Worm (Caenorhabditis elegans): ENCODE data around the gene K02F3.9.
A peak's percentile ranks its signal among the peaks of the same experiment; 100 is the strongest.

K02F3.9 gene

ce11 chrIII:841177-841576 lies at the start of gene K02F3.9:
TSS of gene K02F3.9 (minus strand) at chrIII:841366.
- TF ChIP-seq tab-1 (GFP tag; IDR thresholded peaks at IDR 0.05): no peak
- TF ChIP-seq ztf-29 (GFP tag; IDR thresholded peaks at IDR 0.05): no peak
- no peak for TF ChIP-seq med-1 (GFP tag; optimal IDR thresholded peaks at IDR 0.05; ENCODE audit: insufficient read depth)

DNA sequence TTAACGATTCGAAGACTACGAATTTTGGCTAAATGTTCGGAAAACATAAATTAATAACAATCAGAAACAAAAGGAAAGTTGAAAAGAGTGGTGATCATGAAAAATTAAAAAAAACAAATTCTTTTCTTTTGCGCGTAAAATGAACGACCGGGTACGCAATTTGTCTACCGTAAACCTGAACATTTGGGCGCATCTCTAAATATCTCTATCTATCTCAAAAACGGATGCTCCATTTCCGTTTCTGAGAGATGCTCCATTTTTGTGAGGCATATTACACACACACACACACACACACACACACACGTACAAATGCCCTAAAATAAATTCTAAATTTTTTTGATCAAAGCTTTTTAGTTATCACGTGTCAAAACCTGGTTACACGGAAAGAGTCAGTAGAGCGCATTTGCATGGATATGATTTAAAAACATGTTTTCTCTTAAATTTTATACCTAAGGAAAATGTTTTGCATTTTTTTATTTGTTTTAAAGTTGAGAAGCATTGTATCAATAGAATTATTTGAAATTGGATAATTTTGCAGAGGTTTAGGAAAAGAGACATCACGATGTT lies 47.9 kb upstream of the K02F3.9 start:
- TF ChIP-seq med-1 (GFP tag; optimal IDR thresholded peaks at IDR 0.05; ENCODE audit: insufficient read depth) (no peak), ztf-29 (GFP tag; IDR thresholded peaks at IDR 0.05) (no peak), ztf-23 (GFP tag; IDR thresholded peaks at IDR 0.05) (no peak), tab-1 (GFP tag; IDR thresholded peaks at IDR 0.05) (no peak), T22C8.4 (GFP tag; IDR thresholded peaks at IDR 0.05) (no peak), klf-2 (GFP tag; conservative IDR thresholded peaks at IDR 0.05) (no peak), ref-1 (GFP tag; conservative IDR thresholded peaks at IDR 0.05) (no peak), flt-1 (GFP tag; IDR thresholded peaks at IDR 0.05) (no peak), cog-1 (tag; optimal IDR thresholded peaks at IDR 0.05) (no peak)

- TF ChIP-seq T22C8.4 (GFP tag; IDR thresholded peaks at IDR 0.05): peak; percentile 90
- TF ChIP-seq cog-1 (tag; optimal IDR thresholded peaks at IDR 0.05): peak; percentile 75
- no peak for TF ChIP-seq ztf-29 (GFP tag; IDR thresholded peaks at IDR 0.05)
- 0 out of 2 replicates have a peak, but pooled peaks have one; percentile 34 for TF ChIP-seq flt-1 (GFP tag; IDR thresholded peaks at IDR 0.05)
Measured at ce11 chrIII:887874-888299, 46.7 kb upstream of the K02F3.9 start.

DNA sequence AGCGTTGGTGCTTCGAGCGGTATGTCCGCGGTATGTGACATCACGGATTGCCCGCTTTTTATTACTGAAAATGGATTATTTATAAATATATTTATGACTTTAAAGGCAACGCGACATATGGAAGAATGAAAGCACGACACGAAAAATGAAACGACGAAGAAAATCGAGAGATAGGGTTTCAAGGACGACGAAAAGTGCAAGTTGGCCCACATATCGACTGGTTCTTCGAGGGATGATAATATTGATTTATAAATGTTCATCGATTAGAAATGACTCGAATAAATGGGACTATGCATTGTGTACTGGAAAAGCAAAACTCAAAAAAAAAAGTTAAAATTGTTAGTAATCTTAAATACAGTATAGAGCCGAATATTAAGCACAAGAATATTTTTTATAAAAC lies 45.6 kb upstream of the K02F3.9 start, which contains the start of gene zer-1:
TSS of gene zer-1 (minus strand) at position 68 of the 400 bp plus-strand sequence.
- TF ChIP-seq tab-1 (GFP tag; IDR thresholded peaks at IDR 0.05) (no peak), med-1 (GFP tag; optimal IDR thresholded peaks at IDR 0.05; ENCODE audit: insufficient read depth) (no peak), flt-1 (GFP tag; IDR thresholded peaks at IDR 0.05) (no peak), ref-1 (GFP tag; conservative IDR thresholded peaks at IDR 0.05) (no peak), cog-1 (tag; optimal IDR thresholded peaks at IDR 0.05) (no peak), T22C8.4 (GFP tag; IDR thresholded peaks at IDR 0.05) (no peak), ztf-29 (GFP tag; IDR thresholded peaks at IDR 0.05) (no peak)

DNA sequence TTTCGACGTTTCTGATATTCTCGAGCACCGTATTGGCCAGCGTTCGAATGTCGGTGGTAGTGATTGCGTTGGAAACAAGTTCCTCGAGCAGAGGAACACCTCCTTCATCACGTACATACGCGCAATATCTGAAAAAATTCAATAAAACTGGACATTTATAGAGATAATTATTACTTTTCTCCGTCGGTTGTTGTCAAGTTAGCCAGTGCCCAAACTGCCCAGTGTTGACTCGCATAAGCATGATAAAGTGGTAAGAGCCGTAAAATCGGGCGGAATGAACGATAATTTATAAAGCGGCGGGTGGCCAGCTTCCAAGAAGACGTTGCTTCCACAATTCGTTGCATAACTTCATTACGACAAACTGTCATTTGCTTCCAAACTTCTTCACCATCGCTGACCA lies 42.4 kb upstream of the K02F3.9 start:
- TF ChIP-seq klf-2 (GFP tag; conservative IDR thresholded peaks at IDR 0.05): no peak
- no peak for TF ChIP-seq med-1 (GFP tag; optimal IDR thresholded peaks at IDR 0.05; ENCODE audit: insufficient read depth)
- TF ChIP-seq cog-1 (tag; optimal IDR thresholded peaks at IDR 0.05): no peak
- no peak for TF ChIP-seq ztf-23 (GFP tag; IDR thresholded peaks at IDR 0.05)
- TF ChIP-seq ztf-29 (GFP tag; IDR thresholded peaks at IDR 0.05): no peak
- no peak for TF ChIP-seq flt-1 (GFP tag; IDR thresholded peaks at IDR 0.05)
- no peak for TF ChIP-seq tab-1 (GFP tag; IDR thresholded peaks at IDR 0.05)
- TF ChIP-seq T22C8.4 (GFP tag; IDR thresholded peaks at IDR 0.05): no peak
- no peak for TF ChIP-seq ref-1 (GFP tag; conservative IDR thresholded peaks at IDR 0.05)

- no peak for TF ChIP-seq ref-1 (GFP tag; conservative IDR thresholded peaks at IDR 0.05)
Measured at ce11 chrIII:881460-881859, 40.3 kb upstream of the K02F3.9 start.

ce11 chrIII:880840-881239 lies 39.7 kb upstream of the K02F3.9 start:
- no peak for TF ChIP-seq cog-1 (tag; optimal IDR thresholded peaks at IDR 0.05)
- TF ChIP-seq med-1 (GFP tag; optimal IDR thresholded peaks at IDR 0.05; ENCODE audit: insufficient read depth): no peak
- TF ChIP-seq ref-1 (GFP tag; conservative IDR thresholded peaks at IDR 0.05): no peak
- TF ChIP-seq T22C8.4 (GFP tag; IDR thresholded peaks at IDR 0.05): no peak
- no peak for TF ChIP-seq klf-2 (GFP tag; conservative IDR thresholded peaks at IDR 0.05)
- TF ChIP-seq flt-1 (GFP tag; IDR thresholded peaks at IDR 0.05): no peak
- no peak for TF ChIP-seq ztf-23 (GFP tag; IDR thresholded peaks at IDR 0.05)
- no peak for TF ChIP-seq ztf-29 (GFP tag; IDR thresholded peaks at IDR 0.05)
- TF ChIP-seq tab-1 (GFP tag; IDR thresholded peaks at IDR 0.05): no peak

ce11 chrIII:879634-880033 lies 38.5 kb upstream of the K02F3.9 start, which contains the start of the genes T24C4.5 and ucr-2.3:
TSS of gene T24C4.5 (minus strand) at chrIII:879734.
TSS of gene ucr-2.3 (plus strand) at chrIII:879860.
- TF ChIP-seq med-1 (GFP tag; optimal IDR thresholded peaks at IDR 0.05; ENCODE audit: insufficient read depth) (no peak), ref-1 (GFP tag; conservative IDR thresholded peaks at IDR 0.05) (no peak), ztf-29 (GFP tag; IDR thresholded peaks at IDR 0.05) (no peak), flt-1 (GFP tag; IDR thresholded peaks at IDR 0.05) (no peak), cog-1 (tag; optimal IDR thresholded peaks at IDR 0.05) (no peak), ztf-23 (GFP tag; IDR thresholded peaks at IDR 0.05) (no peak), tab-1 (GFP tag; IDR thresholded peaks at IDR 0.05) (no peak), T22C8.4 (GFP tag; IDR thresholded peaks at IDR 0.05) (no peak), klf-2 (GFP tag; conservative IDR thresholded peaks at IDR 0.05) (no peak)

ce11 chrIII:873432-873831 lies 32.3 kb upstream of the K02F3.9 start, which contains the start of gene clc-19:
TSS of gene clc-19 (minus strand) at chrIII:873566.
- TF ChIP-seq cog-1 (tag; optimal IDR thresholded peaks at IDR 0.05) (no peak), ref-1 (GFP tag; conservative IDR thresholded peaks at IDR 0.05) (no peak), T22C8.4 (GFP tag; IDR thresholded peaks at IDR 0.05) (no peak), flt-1 (GFP tag; IDR thresholded peaks at IDR 0.05) (no peak), klf-2 (GFP tag; conservative IDR thresholded peaks at IDR 0.05) (no peak), ztf-23 (GFP tag; IDR thresholded peaks at IDR 0.05) (no peak), med-1 (GFP tag; optimal IDR thresholded peaks at IDR 0.05; ENCODE audit: insufficient read depth) (no peak), tab-1 (GFP tag; IDR thresholded peaks at IDR 0.05) (no peak), ztf-29 (GFP tag; IDR thresholded peaks at IDR 0.05) (no peak)

DNA sequence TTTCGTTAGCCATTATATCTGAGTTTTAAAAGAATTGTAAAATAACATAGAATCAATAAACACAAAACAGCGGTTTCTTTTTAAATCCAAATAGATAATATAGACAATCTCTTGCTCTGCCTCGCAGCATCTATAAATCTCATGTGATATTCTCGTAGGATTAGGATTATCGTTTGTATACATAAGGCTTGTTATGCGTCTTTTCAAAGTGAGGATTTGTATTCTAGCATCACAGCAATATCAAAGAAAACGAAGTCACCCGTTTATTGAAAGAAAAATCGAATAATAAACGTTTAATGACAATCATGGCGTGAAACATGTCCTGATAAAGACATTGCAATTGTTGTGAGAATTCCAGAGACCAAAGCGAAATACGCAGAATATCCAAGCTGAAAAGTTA lies 31.2 kb upstream of the K02F3.9 start, which contains the start of the genes T24C4.3 and clc-20:
TSS of gene T24C4.3 (minus strand) at position 101 of the 400 bp plus-strand sequence.
TSS of gene clc-20 (plus strand) at position 211 of the 400 bp plus-strand sequence.
- TF ChIP-seq ztf-23 (GFP tag; IDR thresholded peaks at IDR 0.05) (no peak), med-1 (GFP tag; optimal IDR thresholded peaks at IDR 0.05; ENCODE audit: insufficient read depth) (no peak), T22C8.4 (GFP tag; IDR thresholded peaks at IDR 0.05) (no peak), tab-1 (GFP tag; IDR thresholded peaks at IDR 0.05) (no peak), ztf-29 (GFP tag; IDR thresholded peaks at IDR 0.05) (no peak), ref-1 (GFP tag; conservative IDR thresholded peaks at IDR 0.05) (no peak), flt-1 (GFP tag; IDR thresholded peaks at IDR 0.05) (no peak), klf-2 (GFP tag; conservative IDR thresholded peaks at IDR 0.05) (no peak), cog-1 (tag; optimal IDR thresholded peaks at IDR 0.05) (no peak)

All from whole organism, midembryonic.